Worm (Caenorhabditis elegans) whole organism, late embryonic: ENCODE results near the gene clec-55.

Source experiments
- C38D4.7 ChIP-seq: fragments of 200-800 bp; sonication (Bioruptor generic); optimal IDR thresholded peaks from 2 replicates; lab custom pipeline; 2018; ENCODE audit warnings: mild to moderate bottlenecking, missing genetic modification characterization, moderate library complexity, missing compliant biosample characterization
- F13H6.1 ChIP-seq: sonication (generic microtip); optimal IDR thresholded peaks from 2 replicates; lab custom pipeline; 2016; ENCODE audit warnings: missing genetic modification characterization, missing compliant biosample characterization
- ahr-1 ChIP-seq: sonication (generic microtip); optimal IDR thresholded peaks from 2 replicates; lab custom pipeline; 2016; ENCODE audit warnings: missing genetic modification characterization, missing compliant biosample characterization
- ceh-14 ChIP-seq: sonication (generic microtip); optimal IDR thresholded peaks from 2 replicates; lab custom pipeline; 2016; ENCODE audit warnings: missing genotype, missing genetic modification characterization, missing compliant biosample characterization
- ceh-18 ChIP-seq: sonication (generic microtip); optimal IDR thresholded peaks from 2 replicates; lab custom pipeline; 2016; ENCODE audit warnings: missing genetic modification characterization, missing compliant biosample characterization
- ceh-19 ChIP-seq: fragments of 200-800 bp; sonication (Bioruptor generic); optimal IDR thresholded peaks from 2 replicates; lab custom pipeline; 2018; ENCODE audit warnings: mild to moderate bottlenecking, missing genetic modification characterization, missing compliant biosample characterization
- ceh-2 ChIP-seq: sonication (generic microtip); optimal IDR thresholded peaks from 2 replicates; lab custom pipeline; 2016; ENCODE audit warnings: missing genotype, missing genetic modification characterization, missing compliant biosample characterization
- ceh-22 ChIP-seq: sonication (generic microtip); optimal IDR thresholded peaks from 2 replicates; lab custom pipeline; 2017; ENCODE audit warnings: missing biosample characterization, missing genetic modification characterization
- ceh-31 ChIP-seq: sonication (generic microtip); optimal IDR thresholded peaks from 2 replicates; lab custom pipeline; 2016; ENCODE audit warnings: missing genetic modification characterization, missing compliant biosample characterization
- ceh-34 ChIP-seq: sonication (generic microtip); optimal IDR thresholded peaks from 2 replicates; lab custom pipeline; 2016; ENCODE audit warnings: mild to moderate bottlenecking, missing genetic modification characterization, missing compliant biosample characterization
- ceh-45 ChIP-seq: fragments of 200-800 bp; sonication (Bioruptor generic); IDR thresholded peaks from 2 replicates; pipeline ENCODE4 v1.3.6; 2022; ENCODE audit warnings: missing genetic modification reagents, missing genetic modification characterization, missing compliant biosample characterization
- ceh-48 ChIP-seq: sonication (generic microtip); optimal IDR thresholded peaks from 2 replicates; lab custom pipeline; 2016; ENCODE audit warnings: missing genetic modification characterization, inconsistent platforms, missing compliant biosample characterization
- ceh-9 ChIP-seq: sonication (generic microtip); optimal IDR thresholded peaks from 2 replicates; lab custom pipeline; 2016; ENCODE audit warnings: mild to moderate bottlenecking, missing genetic modification characterization, inconsistent platforms, missing compliant biosample characterization
- elt-2 ChIP-seq: sonication (generic microtip); optimal IDR thresholded peaks from 2 replicates; lab custom pipeline; 2016; ENCODE audit warnings: missing genetic modification reagents, missing genetic modification characterization, missing compliant biosample characterization
- elt-4 ChIP-seq: sonication (generic microtip); optimal IDR thresholded peaks from 2 replicates; lab custom pipeline; 2016; ENCODE audit warnings: missing genetic modification characterization, missing compliant biosample characterization
- eyg-1 ChIP-seq: sonication (generic microtip); optimal IDR thresholded peaks from 2 replicates; lab custom pipeline; 2016; ENCODE audit warnings: missing genotype, missing genetic modification characterization, missing compliant biosample characterization
- fax-1 ChIP-seq: sonication (generic microtip); optimal IDR thresholded peaks from 2 replicates; lab custom pipeline; 2016; ENCODE audit warnings: missing genotype, missing genetic modification characterization, missing compliant biosample characterization
- fkh-10 ChIP-seq: fragments of 150-350 bp; optimal IDR thresholded peaks from 2 replicates; lab custom pipeline; 2014; ENCODE audit warnings: missing biosample characterization, missing genetic modification reagents, missing genetic modification characterization
- hlh-15 ChIP-seq: sonication (generic microtip); optimal IDR thresholded peaks from 2 replicates; lab custom pipeline; 2016; ENCODE audit warnings: missing genetic modification characterization, missing compliant biosample characterization
- hlh-6 ChIP-seq: sonication (generic microtip); optimal IDR thresholded peaks from 2 replicates; lab custom pipeline; 2016; ENCODE audit warnings: missing genotype, missing genetic modification characterization, missing compliant biosample characterization
- lim-6 ChIP-seq: sonication (generic microtip); optimal IDR thresholded peaks from 2 replicates; lab custom pipeline; 2016; ENCODE audit warnings: missing genetic modification characterization, missing compliant biosample characterization
- madf-2 ChIP-seq: sonication (generic microtip); optimal IDR thresholded peaks from 2 replicates; lab custom pipeline; 2017; ENCODE audit warnings: missing genetic modification characterization, missing compliant biosample characterization
- mec-3 ChIP-seq: sonication (generic microtip); optimal IDR thresholded peaks from 2 replicates; lab custom pipeline; 2016; ENCODE audit warnings: borderline replicate concordance, missing genetic modification characterization, missing compliant biosample characterization
- nhr-232 ChIP-seq: sonication (generic microtip); optimal IDR thresholded peaks from 2 replicates; lab custom pipeline; 2016; ENCODE audit warnings: missing genetic modification characterization, missing compliant biosample characterization
- odd-2 ChIP-seq: sonication (generic microtip); optimal IDR thresholded peaks from 2 replicates; lab custom pipeline; 2017; ENCODE audit warnings: antibody characterized with exemption, mild to moderate bottlenecking, missing genetic modification characterization, missing compliant biosample characterization
- pag-3 ChIP-seq: sonication (generic microtip); optimal IDR thresholded peaks from 2 replicates; lab custom pipeline; 2016; ENCODE audit warnings: missing compliant biosample characterization, missing genetic modification characterization, borderline replicate concordance
- pha-2 ChIP-seq: sonication (generic microtip); optimal IDR thresholded peaks from 2 replicates; lab custom pipeline; 2017; ENCODE audit warnings: mild to moderate bottlenecking, missing genetic modification characterization, missing compliant biosample characterization
- ref-2 ChIP-seq: sonication (generic microtip); optimal IDR thresholded peaks from 2 replicates; lab custom pipeline; 2016; ENCODE audit warnings: missing genetic modification characterization, missing compliant biosample characterization
- sdc-2 ChIP-seq: sonication (generic microtip); optimal IDR thresholded peaks from 2 replicates; lab custom pipeline; 2016; ENCODE audit warnings: missing genotype, missing genetic modification characterization, missing compliant biosample characterization
- sox-2 ChIP-seq: fragments of 200-800 bp; sonication (Bioruptor generic); IDR thresholded peaks from 2 replicates; pipeline ENCODE4 v1.3.6; 2022; ENCODE audit warnings: missing genetic modification reagents, missing genetic modification characterization, missing compliant biosample characterization
- syd-9 ChIP-seq: sonication (generic microtip); optimal IDR thresholded peaks from 2 replicates; lab custom pipeline; 2016; ENCODE audit warnings: mild to moderate bottlenecking, missing genetic modification characterization, moderate library complexity, missing compliant biosample characterization
- tbx-2 ChIP-seq: sonication (generic microtip); optimal IDR thresholded peaks from 2 replicates; lab custom pipeline; 2016; ENCODE audit warnings: missing genetic modification characterization, missing compliant biosample characterization
- unc-3 ChIP-seq, 2 experiments: fragments of 200-800 bp in 1 of 2; sonication (Bioruptor generic) in 1 of 2; sonication (generic microtip) in 1 of 2; conservative IDR thresholded peaks in 1 of 2; optimal IDR thresholded peaks in 1 of 2; 2 replicates each; pipeline versions ENCODE4 v1.3.6 to Lab custom; 2016 to 2022; ENCODE audit warnings: missing compliant biosample characterization in 2 of 2, missing genetic modification characterization in 2 of 2, missing genetic modification reagents in 1 of 2
- unc-86 ChIP-seq: sonication (generic microtip); optimal IDR thresholded peaks from 2 replicates; lab custom pipeline; 2016; ENCODE audit warnings: missing genetic modification characterization, missing compliant biosample characterization
- zip-5 ChIP-seq: sonication (generic microtip); optimal IDR thresholded peaks from 2 replicates; lab custom pipeline; 2016; ENCODE audit warnings: missing genetic modification characterization, missing compliant biosample characterization

clec-55 gene

DNA sequence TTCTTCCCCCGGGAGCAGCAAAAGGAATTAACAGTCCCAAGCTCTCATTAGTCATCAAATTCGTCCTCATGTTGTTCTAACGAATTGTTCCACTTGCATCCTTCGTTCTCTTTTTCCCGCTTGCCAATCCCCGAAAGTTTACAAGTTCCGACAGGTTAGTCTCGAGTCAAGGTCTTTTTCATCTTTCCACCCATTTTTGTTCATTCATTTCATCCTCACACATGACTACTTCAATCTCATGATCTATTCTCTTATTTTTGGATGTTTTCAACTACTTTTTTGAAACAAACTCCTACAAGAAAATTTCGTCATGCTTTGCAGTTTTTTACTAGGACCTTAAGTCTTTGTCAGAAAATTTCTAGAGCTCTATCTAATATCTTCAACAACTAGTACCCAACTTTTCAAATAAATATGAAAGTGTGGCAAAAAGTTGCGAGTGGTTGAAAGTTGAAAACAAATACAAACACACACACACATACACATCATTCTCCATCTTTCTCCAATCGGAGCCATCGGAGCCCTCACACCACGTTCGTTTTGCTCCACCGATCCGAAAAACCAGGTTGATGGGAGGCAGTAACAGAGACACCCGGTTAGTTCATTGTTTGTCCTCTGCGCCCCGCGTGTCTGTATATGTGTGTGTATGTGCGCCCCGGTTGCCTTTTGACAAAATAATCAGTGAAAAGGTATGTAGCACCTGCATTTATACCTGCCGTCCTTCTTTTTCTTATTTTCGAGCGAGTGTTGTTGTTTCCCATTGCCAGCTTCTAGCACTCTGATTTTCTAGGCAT is 20.2 kb downstream of the clec-55 start:
- TF ChIP-seq mec-3 (no peak), hlh-15 (no peak), unc-86 (no peak), ceh-45 (GFP tag; lab: Robert Waterston, UW) (no peak), elt-4 (no peak), fkh-10 (GFP tag; lab: Kevin White, UChicago) (no peak), odd-2 (no peak), eyg-1 (tag; lab: Kevin White, UChicago) (no peak), ceh-18 (tag; lab: Kevin White, UChicago) (no peak), ahr-1 (tag; lab: Kevin White, UChicago) (no peak)

DNA sequence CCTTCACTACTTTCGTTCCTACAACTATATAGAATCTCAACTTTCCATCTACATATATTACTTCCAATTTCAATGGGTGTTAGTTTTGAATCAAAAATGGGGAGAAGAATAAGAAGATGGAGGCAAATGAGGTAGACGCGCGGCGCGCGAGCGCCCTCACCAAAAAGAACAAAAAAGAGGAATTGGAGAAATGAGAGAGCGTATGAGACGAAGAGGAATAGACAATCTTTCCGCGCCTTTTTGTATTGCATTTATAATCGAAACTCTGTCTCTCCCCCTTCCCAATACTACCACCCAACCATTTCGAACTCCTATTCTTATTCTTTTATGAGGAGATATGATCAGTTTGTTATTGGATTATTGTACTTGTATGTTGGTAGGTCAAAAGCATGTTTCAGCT is 21.5 kb downstream of the clec-55 start:
- TF ChIP-seq lim-6 (tag; lab: Kevin White, UChicago) (no peak), ceh-48 (tag; lab: Kevin White, UChicago) (no peak), ceh-31 (tag; lab: Kevin White, UChicago) (peak; percentile 15)
- TF ChIP-seq, all 69 proteins: peak for 1

DNA sequence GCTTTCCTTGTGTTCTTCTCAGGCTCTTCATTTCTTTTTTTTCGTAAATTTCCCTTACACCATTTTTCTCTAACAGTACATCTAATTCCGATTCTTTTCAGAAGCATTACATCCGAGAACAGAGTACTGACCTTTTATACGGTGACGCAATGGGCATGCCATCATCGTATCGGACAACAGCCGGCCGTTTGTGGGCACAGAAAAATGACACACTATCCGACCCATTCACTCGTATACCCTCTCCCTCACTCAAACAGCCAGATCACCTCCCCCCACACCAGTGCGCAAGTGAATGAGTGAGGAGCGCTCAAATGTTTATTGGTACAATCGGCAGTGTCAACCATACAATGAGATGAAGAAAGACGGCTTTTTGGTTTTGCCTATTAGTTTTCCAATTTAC is 22.1 kb downstream of the clec-55 start, which contains the start of gene R02D5.24:
Gene R02D5.24, plus strand, starts transcription at position 205 of the 400 bp plus-strand sequence.
- TF ChIP-seq unc-3 (GFP tag; conservative IDR thresholded peaks at IDR 0.05; lab: Robert Waterston, UW) (no peak), unc-3 (tag; optimal IDR thresholded peaks at IDR 0.05; lab: Kevin White, UChicago) (no peak), fax-1 (tag; lab: Kevin White, UChicago) (no peak), ceh-9 (tag; lab: Kevin White, UChicago) (no peak), elt-2 (peak; percentile 31), pha-2 (no peak), syd-9 (peak; percentile 8), sox-2 (no peak), ceh-22 (peak; percentile 8), ref-2 (peak; percentile 34), tbx-2 (tag; lab: Kevin White, UChicago) (peak; percentile 8), ceh-14 (tag; lab: Kevin White, UChicago) (no peak), ceh-19 (peak; percentile 15)

DNA sequence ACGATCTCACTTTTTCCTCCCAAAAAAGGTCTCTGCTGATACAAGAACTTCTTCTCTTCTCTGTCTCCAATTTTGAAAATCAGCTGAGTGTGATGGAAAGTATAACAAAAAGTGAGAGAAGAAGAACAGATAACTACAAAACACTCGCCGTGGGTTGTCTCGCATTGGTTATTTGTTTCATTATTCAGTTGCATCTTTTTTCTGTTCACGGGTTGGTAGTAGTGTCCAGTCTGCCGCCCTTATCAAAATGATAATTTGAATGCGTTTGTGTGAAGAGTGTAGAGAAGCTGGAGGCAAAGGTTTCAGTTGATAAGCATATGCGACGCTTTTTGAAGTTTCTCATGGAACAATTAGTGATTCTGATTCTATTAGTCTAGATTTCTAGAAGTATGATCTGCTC is 24.0 kb downstream of the clec-55 start:
- TF ChIP-seq elt-2 = peak; percentile 47
- TF ChIP-seq hlh-6 = no peak

DNA sequence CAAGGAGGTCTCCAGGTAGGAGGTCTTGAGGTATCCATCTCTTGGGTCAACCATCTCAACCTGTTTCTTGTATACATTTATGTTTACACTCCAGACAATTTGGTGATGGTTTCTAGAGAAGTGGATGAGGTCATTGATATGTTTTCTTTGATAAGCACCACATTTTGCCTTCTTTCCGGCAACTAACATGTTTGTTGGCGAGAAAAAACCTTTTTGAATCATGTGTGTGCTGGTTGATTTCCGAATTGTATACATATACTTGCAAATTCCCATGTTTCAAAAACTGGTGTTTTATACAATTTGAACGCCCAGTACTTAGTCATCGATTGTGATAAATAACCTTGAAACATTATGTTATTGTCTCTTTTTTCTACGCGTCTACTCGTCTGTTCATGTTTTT is 25.0 kb downstream of the clec-55 start:
- TF ChIP-seq fax-1 (tag; lab: Kevin White, UChicago) (no peak), C38D4.7 (no peak), ceh-2 (tag; lab: Kevin White, UChicago) (no peak), odd-2 (no peak), sdc-2 (no peak), ceh-48 (tag; lab: Kevin White, UChicago) (no peak), pag-3 (tag; lab: Kevin White, UChicago) (no peak), nhr-232 (tag; lab: Kevin White, UChicago) (no peak), F13H6.1 (tag; lab: Kevin White, UChicago) (no peak), zip-5 (tag; lab: Kevin White, UChicago) (no peak), ceh-22 (no peak), ceh-34 (tag; lab: Kevin White, UChicago) (no peak), madf-2 (no peak)
